Worm (Caenorhabditis elegans) whole organism, mixed stage, embryonic: Measurements from ENCODE around the gene R05G6.1.

ENCODE experiments used
- M03D4.4 ChIP-seq: sonication (generic microtip); optimal IDR thresholded peaks from 2 replicates; lab custom pipeline; 2017; ENCODE audit warnings: mild to moderate bottlenecking, missing genetic modification characterization, missing compliant biosample characterization
- bed-3 ChIP-seq: fragments of 200-800 bp; sonication (Bioruptor generic); optimal IDR thresholded peaks from 3 replicates; lab custom pipeline; 2018; ENCODE audit warnings: mild to moderate bottlenecking, missing genetic modification characterization, moderate library complexity, missing compliant biosample characterization
- ceh-39 ChIP-seq: fragments of 150-350 bp; optimal IDR thresholded peaks from 2 replicates; lab custom pipeline; 2014; ENCODE audit warnings: missing biosample characterization, missing genetic modification characterization
- ceh-43 ChIP-seq: fragments of 200-800 bp; sonication (Bioruptor generic); optimal IDR thresholded peaks from 2 replicates; lab custom pipeline; 2018; ENCODE audit warnings: mild to moderate bottlenecking, missing genetic modification characterization, moderate library complexity, missing compliant biosample characterization
- ceh-83 ChIP-seq: fragments of 200-800 bp; sonication (Bioruptor generic); optimal IDR thresholded peaks from 2 replicates; lab custom pipeline; 2018; ENCODE audit warnings: mild to moderate bottlenecking, missing genetic modification characterization, missing compliant biosample characterization
- ces-1 ChIP-seq: fragments of 150-350 bp; optimal IDR thresholded peaks from 2 replicates; lab custom pipeline; 2014; ENCODE audit warnings: missing biosample characterization, missing genetic modification reagents, missing genetic modification characterization
- drap-1 ChIP-seq: fragments of 200-800 bp; sonication (Bioruptor generic); optimal IDR thresholded peaks from 3 replicates; lab custom pipeline; 2018; ENCODE audit warnings: mild to moderate bottlenecking, missing genetic modification characterization, missing compliant biosample characterization
- elt-1 ChIP-seq: sonication (generic microtip); optimal IDR thresholded peaks from 2 replicates; lab custom pipeline; 2017; ENCODE audit warnings: missing genetic modification characterization, mild to moderate bottlenecking, missing compliant biosample characterization, antibody characterized with exemption, moderate library complexity, borderline replicate concordance; ENCODE audit not compliant: insufficient read depth
- flh-1 ChIP-seq: fragments of 200-800 bp; sonication (Bioruptor generic); optimal IDR thresholded peaks from 2 replicates; lab custom pipeline; 2018; ENCODE audit warnings: mild to moderate bottlenecking, missing genetic modification characterization, moderate library complexity, missing compliant biosample characterization
- hlh-1 ChIP-seq: fragments of 150-350 bp; optimal IDR thresholded peaks from 2 replicates; lab custom pipeline; 2014; ENCODE audit warnings: missing biosample characterization, missing genetic modification reagents, missing genetic modification characterization
- lin-13 ChIP-seq: fragments of 150-350 bp; optimal IDR thresholded peaks from 2 replicates; lab custom pipeline; 2014; ENCODE audit warnings: missing biosample characterization, missing genetic modification characterization
- lin-32 ChIP-seq: fragments of 200-800 bp; sonication (Bioruptor generic); optimal IDR thresholded peaks from 2 replicates; lab custom pipeline; 2018; ENCODE audit warnings: mild to moderate bottlenecking, missing genetic modification characterization, missing compliant biosample characterization
- lsy-2 ChIP-seq: fragments of 150-350 bp; optimal IDR thresholded peaks from 2 replicates; lab custom pipeline; 2014; ENCODE audit warnings: missing biosample characterization, missing genetic modification characterization
- mab-5 ChIP-seq: fragments of 150-350 bp; optimal IDR thresholded peaks from 2 replicates; lab custom pipeline; 2014; ENCODE audit warnings: missing biosample characterization, missing genetic modification characterization
- mep-1 ChIP-seq: fragments of 150-350 bp; optimal IDR thresholded peaks from 2 replicates; lab custom pipeline; 2017; ENCODE audit warnings: missing biosample characterization, missing genetic modification reagents, missing genetic modification characterization, inconsistent platforms
- mls-2 ChIP-seq: sonication (generic microtip); optimal IDR thresholded peaks from 2 replicates; lab custom pipeline; 2016; ENCODE audit warnings: mild to moderate bottlenecking, missing genetic modification characterization, moderate library complexity, missing compliant biosample characterization
- nhr-12 ChIP-seq: fragments of 150-350 bp; optimal IDR thresholded peaks from 2 replicates; lab custom pipeline; 2014; ENCODE audit warnings: missing biosample characterization, missing genetic modification characterization
- nhr-2 ChIP-seq: fragments of 150-350 bp; optimal IDR thresholded peaks from 2 replicates; lab custom pipeline; 2014; ENCODE audit warnings: missing biosample characterization, missing genetic modification characterization
- nhr-237 ChIP-seq: fragments of 150-350 bp; optimal IDR thresholded peaks from 2 replicates; lab custom pipeline; 2014; ENCODE audit warnings: missing biosample characterization, missing genetic modification characterization
- nhr-76 ChIP-seq: sonication (generic microtip); optimal IDR thresholded peaks from 2 replicates; lab custom pipeline; 2017; ENCODE audit warnings: missing biosample characterization, missing genetic modification characterization
- pha-4 ChIP-seq: fragments of 150-350 bp; optimal IDR thresholded peaks from 2 replicates; lab custom pipeline; 2018; ENCODE audit warnings: missing biosample characterization, missing genetic modification reagents, missing genetic modification characterization
- snpc-4 ChIP-seq: fragments of 150-350 bp; optimal IDR thresholded peaks from 2 replicates; lab custom pipeline; 2014; ENCODE audit warnings: missing biosample characterization, missing genetic modification characterization
- tbx-8 ChIP-seq: fragments of 200-800 bp; sonication (Bioruptor generic); optimal IDR thresholded peaks from 2 replicates; lab custom pipeline; 2018; ENCODE audit warnings: mild to moderate bottlenecking, missing genetic modification characterization, moderate library complexity, missing compliant biosample characterization
- unc-120 ChIP-seq: sonication (generic microtip); optimal IDR thresholded peaks from 2 replicates; lab custom pipeline; 2017; ENCODE audit warnings: missing genetic modification characterization, missing compliant biosample characterization; ENCODE audit not compliant: poor library complexity, severe bottlenecking
- unc-39 ChIP-seq: fragments of 150-350 bp; optimal IDR thresholded peaks from 2 replicates; lab custom pipeline; 2014; ENCODE audit warnings: missing biosample characterization, missing genetic modification characterization
- unc-62 ChIP-seq: fragments of 150-350 bp; optimal IDR thresholded peaks from 2 replicates; lab custom pipeline; 2014; ENCODE audit warnings: missing biosample characterization, missing genetic modification reagents, missing genetic modification characterization
- zip-8 ChIP-seq: fragments of 150-350 bp; optimal IDR thresholded peaks from 2 replicates; lab custom pipeline; 2014; ENCODE audit warnings: missing biosample characterization, missing genetic modification characterization
- ztf-11 ChIP-seq: fragments of 150-350 bp; optimal IDR thresholded peaks from 2 replicates; lab custom pipeline; 2014; ENCODE audit warnings: missing biosample characterization, missing genetic modification characterization

The R05G6.1 gene

ce11 chrIV:7505866-7506488 lies 26.5 kb upstream of the R05G6.1 start:
- TF ChIP-seq ceh-39 (tag; lab: Kevin White, UChicago), result no peak
- no peak for TF ChIP-seq ztf-11 (tag; lab: Kevin White, UChicago)
- no peak for TF ChIP-seq nhr-237
- TF ChIP-seq mep-1 (tag; lab: Kevin White, UChicago), result no peak
- TF ChIP-seq M03D4.4 (tag; lab: Kevin White, UChicago), result no peak
- TF ChIP-seq lin-32 (GFP tag; lab: Kevin White, UChicago), result no peak

ce11 chrIV:7506711-7507110 lies 25.7 kb upstream of the R05G6.1 start:
- TF ChIP-seq lin-32 (GFP tag; lab: Kevin White, UChicago) (no peak), nhr-76 (tag; lab: Kevin White, UChicago) (no peak), ceh-39 (tag; lab: Kevin White, UChicago) (no peak), hlh-1 (tag; lab: Kevin White, UChicago) (no peak)

- no peak for TF ChIP-seq unc-120 (tag; lab: Kevin White, UChicago)
- no peak for TF ChIP-seq nhr-2 (tag; lab: Kevin White, UChicago)
- no peak for TF ChIP-seq elt-1
- TF ChIP-seq unc-62 (GFP tag; lab: Kevin White, UChicago), result no peak
- TF ChIP-seq mls-2, result no peak
- no peak for TF ChIP-seq flh-1 (GFP tag; lab: Kevin White, UChicago)
Measured at ce11 chrIV:7507305-7507704, 25.2 kb upstream of the R05G6.1 start.

- TF ChIP-seq zip-8 (tag; lab: Kevin White, UChicago) (no peak), lin-32 (GFP tag; lab: Kevin White, UChicago) (no peak), drap-1 (GFP tag; lab: Kevin White, UChicago) (no peak), ceh-83 (GFP tag; lab: Kevin White, UChicago) (no peak), mep-1 (tag; lab: Kevin White, UChicago) (peak; percentile 47), ces-1 (no peak), flh-1 (GFP tag; lab: Kevin White, UChicago) (no peak), unc-39 (tag; lab: Kevin White, UChicago) (no peak), nhr-237 (peak; percentile 72), mls-2 (no peak), bed-3 (GFP tag; lab: Kevin White, UChicago) (no peak), tbx-8 (GFP tag; lab: Kevin White, UChicago) (no peak), hlh-1 (tag; lab: Kevin White, UChicago) (peak; percentile 14), elt-1 (no peak)
- TF ChIP-seq, all 35 proteins: peak for 3
Measured at ce11 chrIV:7507841-7508509, 24.5 kb upstream of the R05G6.1 start, which contains the start of the genes vdac-1 and R05G6.5. TSS of gene vdac-1 (minus strand) at chrIV:7507891. TSS of gene R05G6.5 (plus strand) at chrIV:7508367.

- TF ChIP-seq ceh-39 (tag; lab: Kevin White, UChicago) (no peak), lsy-2 (peak; percentile 73)
Measured at ce11 chrIV:7508850-7509249, 23.6 kb upstream of the R05G6.1 start.

ce11 chrIV:7510829-7511228 lies 21.6 kb upstream of the R05G6.1 start:
- no peak for TF ChIP-seq ceh-43 (GFP tag; lab: Kevin White, UChicago)
- no peak for TF ChIP-seq nhr-2 (tag; lab: Kevin White, UChicago)
- TF ChIP-seq M03D4.4 (tag; lab: Kevin White, UChicago), result no peak
- TF ChIP-seq nhr-12 (tag; lab: Kevin White, UChicago), result no peak
- no peak for TF ChIP-seq mab-5 (tag; lab: Kevin White, UChicago)
- no peak for TF ChIP-seq nhr-76 (tag; lab: Kevin White, UChicago)
- TF ChIP-seq lin-13, result no peak
- no peak for TF ChIP-seq pha-4 (tag; lab: Kevin White, UChicago)
- TF ChIP-seq hlh-1 (tag; lab: Kevin White, UChicago), result no peak
- no peak for TF ChIP-seq snpc-4 (tag; lab: Kevin White, UChicago)
- no peak for TF ChIP-seq lin-32 (GFP tag; lab: Kevin White, UChicago)
- no peak for TF ChIP-seq unc-62 (GFP tag; lab: Kevin White, UChicago)
- TF ChIP-seq flh-1 (GFP tag; lab: Kevin White, UChicago), result no peak
